Worm (Caenorhabditis elegans) whole organism, late embryonic: ENCODE measurements around the gene nfyb-1.
"Not testable (repeated sequence)": the region's sequence is repeated elsewhere in the genome, so short reads cannot be mapped to it uniquely, and the experiment has no call there.

ENCODE experiments used
- C08G9.2 ChIP-seq: sonication (generic microtip); optimal IDR thresholded peaks from 2 replicates; lab custom pipeline; 2016; ENCODE audit warnings: mild to moderate bottlenecking, missing genetic modification characterization, moderate library complexity, missing compliant biosample characterization
- F13H6.1 ChIP-seq: sonication (generic microtip); optimal IDR thresholded peaks from 2 replicates; lab custom pipeline; 2016; ENCODE audit warnings: missing genetic modification characterization, missing compliant biosample characterization
- K02D7.2 ChIP-seq: sonication (generic microtip); optimal IDR thresholded peaks from 2 replicates; lab custom pipeline; 2017; ENCODE audit warnings: mild to moderate bottlenecking, missing genetic modification characterization, missing compliant biosample characterization
- Y22D7AL.16 ChIP-seq: sonication (generic microtip); optimal IDR thresholded peaks from 2 replicates; lab custom pipeline; 2016; ENCODE audit warnings: missing genetic modification characterization, missing compliant biosample characterization
- ahr-1 ChIP-seq: sonication (generic microtip); optimal IDR thresholded peaks from 2 replicates; lab custom pipeline; 2016; ENCODE audit warnings: missing genetic modification characterization, missing compliant biosample characterization
- ama-1 ChIP-seq: fragments of 150-350 bp; optimal IDR thresholded peaks from 2 replicates; lab custom pipeline; 2014
- ceh-18 ChIP-seq: sonication (generic microtip); optimal IDR thresholded peaks from 2 replicates; lab custom pipeline; 2016; ENCODE audit warnings: missing genetic modification characterization, missing compliant biosample characterization
- ceh-19 ChIP-seq: fragments of 200-800 bp; sonication (Bioruptor generic); optimal IDR thresholded peaks from 2 replicates; lab custom pipeline; 2018; ENCODE audit warnings: mild to moderate bottlenecking, missing genetic modification characterization, missing compliant biosample characterization
- ceh-22 ChIP-seq: sonication (generic microtip); optimal IDR thresholded peaks from 2 replicates; lab custom pipeline; 2017; ENCODE audit warnings: missing biosample characterization, missing genetic modification characterization
- ceh-24 ChIP-seq: sonication (generic microtip); optimal IDR thresholded peaks from 2 replicates; lab custom pipeline; 2016; ENCODE audit warnings: mild to moderate bottlenecking, missing genetic modification characterization, missing compliant biosample characterization
- ceh-48 ChIP-seq: sonication (generic microtip); optimal IDR thresholded peaks from 2 replicates; lab custom pipeline; 2016; ENCODE audit warnings: missing genetic modification characterization, inconsistent platforms, missing compliant biosample characterization
- ceh-6 ChIP-seq: fragments of 200-800 bp; sonication (Bioruptor generic); optimal IDR thresholded peaks from 2 replicates; lab custom pipeline; 2018; ENCODE audit warnings: mild to moderate bottlenecking, missing genetic modification characterization, missing compliant biosample characterization
- elt-4 ChIP-seq: sonication (generic microtip); optimal IDR thresholded peaks from 2 replicates; lab custom pipeline; 2016; ENCODE audit warnings: missing genetic modification characterization, missing compliant biosample characterization
- fkh-6 ChIP-seq: sonication (generic microtip); optimal IDR thresholded peaks from 2 replicates; lab custom pipeline; 2016; ENCODE audit warnings: missing genetic modification characterization, missing compliant biosample characterization
- gmeb-2 ChIP-seq: sonication (generic microtip); optimal IDR thresholded peaks from 2 replicates; lab custom pipeline; 2016; ENCODE audit warnings: missing genetic modification characterization, inconsistent platforms, missing compliant biosample characterization
- hlh-13 ChIP-seq: fragments of 200-800 bp; sonication (Bioruptor generic); optimal IDR thresholded peaks from 2 replicates; lab custom pipeline; 2018; ENCODE audit warnings: mild to moderate bottlenecking, missing genetic modification characterization, missing compliant biosample characterization
- hlh-15 ChIP-seq: sonication (generic microtip); optimal IDR thresholded peaks from 2 replicates; lab custom pipeline; 2016; ENCODE audit warnings: missing genetic modification characterization, missing compliant biosample characterization
- hlh-30 ChIP-seq: sonication (generic microtip); optimal IDR thresholded peaks from 2 replicates; lab custom pipeline; 2017; ENCODE audit warnings: antibody characterized with exemption, missing genetic modification characterization, missing compliant biosample characterization; ENCODE audit not compliant: insufficient read depth
- hlh-6 ChIP-seq: sonication (generic microtip); optimal IDR thresholded peaks from 2 replicates; lab custom pipeline; 2016; ENCODE audit warnings: missing genotype, missing genetic modification characterization, missing compliant biosample characterization
- lim-6 ChIP-seq: sonication (generic microtip); optimal IDR thresholded peaks from 2 replicates; lab custom pipeline; 2016; ENCODE audit warnings: missing genetic modification characterization, missing compliant biosample characterization
- mec-3 ChIP-seq: sonication (generic microtip); optimal IDR thresholded peaks from 2 replicates; lab custom pipeline; 2016; ENCODE audit warnings: borderline replicate concordance, missing genetic modification characterization, missing compliant biosample characterization
- nhr-11 ChIP-seq: fragments of 150-350 bp; optimal IDR thresholded peaks from 2 replicates; lab custom pipeline; 2014; ENCODE audit warnings: missing biosample characterization, missing genetic modification characterization
- nhr-232 ChIP-seq: sonication (generic microtip); optimal IDR thresholded peaks from 2 replicates; lab custom pipeline; 2016; ENCODE audit warnings: missing genetic modification characterization, missing compliant biosample characterization
- pha-2 ChIP-seq: sonication (generic microtip); optimal IDR thresholded peaks from 2 replicates; lab custom pipeline; 2017; ENCODE audit warnings: mild to moderate bottlenecking, missing genetic modification characterization, missing compliant biosample characterization
- pros-1 ChIP-seq: fragments of 150-350 bp; optimal IDR thresholded peaks from 2 replicates; lab custom pipeline; 2014; ENCODE audit warnings: missing biosample characterization, missing genetic modification reagents, missing genetic modification characterization
- ref-2 ChIP-seq: sonication (generic microtip); optimal IDR thresholded peaks from 2 replicates; lab custom pipeline; 2016; ENCODE audit warnings: missing genetic modification characterization, missing compliant biosample characterization
- rnt-1 ChIP-seq: sonication (generic microtip); optimal IDR thresholded peaks from 2 replicates; lab custom pipeline; 2016; ENCODE audit warnings: missing genetic modification characterization, missing compliant biosample characterization
- sox-2 ChIP-seq: fragments of 200-800 bp; sonication (Bioruptor generic); IDR thresholded peaks from 2 replicates; pipeline ENCODE4 v1.3.6; 2022; ENCODE audit warnings: missing genetic modification reagents, missing genetic modification characterization, missing compliant biosample characterization
- tbx-2 ChIP-seq: sonication (generic microtip); optimal IDR thresholded peaks from 2 replicates; lab custom pipeline; 2016; ENCODE audit warnings: missing genetic modification characterization, missing compliant biosample characterization
- ttx-3 ChIP-seq: sonication (generic microtip); optimal IDR thresholded peaks from 2 replicates; lab custom pipeline; 2016; ENCODE audit warnings: missing genetic modification reagents, missing genetic modification characterization, missing compliant biosample characterization

Gene nfyb-1

ce11 chrII:461297-461696 is 5.9 kb downstream of the nfyb-1 start:
- no peak for TF ChIP-seq K02D7.2 (tag; lab: Kevin White, UChicago)
- no peak for TF ChIP-seq ahr-1 (tag; lab: Kevin White, UChicago)
- TF ChIP-seq Y22D7AL.16 (tag; lab: Kevin White, UChicago), result no peak
- no peak for TF ChIP-seq hlh-6 (tag; lab: Kevin White, UChicago)
- TF ChIP-seq ceh-24 (tag; lab: Kevin White, UChicago), result no peak
- TF ChIP-seq fkh-6, result no peak
- no peak for TF ChIP-seq tbx-2
- no peak for TF ChIP-seq pros-1 (tag; lab: Kevin White, UChicago)

DNA sequence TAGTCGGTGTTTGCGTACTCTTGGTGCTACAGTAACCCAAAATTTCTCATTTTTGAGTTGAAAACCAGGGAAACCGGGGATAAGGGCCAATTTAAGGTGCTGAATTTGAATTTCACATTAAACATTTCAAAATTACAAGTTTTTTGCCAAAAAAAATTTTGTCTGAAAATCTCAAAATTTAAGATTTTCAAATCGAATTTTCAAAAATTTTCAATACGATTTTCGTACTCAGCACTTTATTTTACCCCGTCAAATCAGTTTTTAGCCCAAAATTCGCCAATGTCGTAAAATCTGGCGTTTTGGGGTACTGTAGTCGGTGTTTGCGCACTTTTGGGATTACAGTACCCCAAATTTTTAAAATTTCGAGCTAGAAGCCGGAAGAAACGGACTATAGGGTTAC is 6.3 kb downstream of the nfyb-1 start, which contains the start of gene W10D9.3:
W10D9.3 (minus strand) TSS at position 101 of the 400 bp plus-strand sequence.
- TF ChIP-seq K02D7.2 (tag; lab: Kevin White, UChicago) (no peak), C08G9.2 (tag; lab: Kevin White, UChicago) (no peak), elt-4 (tag; lab: Kevin White, UChicago) (no peak), sox-2 (GFP tag; lab: Robert Waterston, UW) (no peak)

DNA sequence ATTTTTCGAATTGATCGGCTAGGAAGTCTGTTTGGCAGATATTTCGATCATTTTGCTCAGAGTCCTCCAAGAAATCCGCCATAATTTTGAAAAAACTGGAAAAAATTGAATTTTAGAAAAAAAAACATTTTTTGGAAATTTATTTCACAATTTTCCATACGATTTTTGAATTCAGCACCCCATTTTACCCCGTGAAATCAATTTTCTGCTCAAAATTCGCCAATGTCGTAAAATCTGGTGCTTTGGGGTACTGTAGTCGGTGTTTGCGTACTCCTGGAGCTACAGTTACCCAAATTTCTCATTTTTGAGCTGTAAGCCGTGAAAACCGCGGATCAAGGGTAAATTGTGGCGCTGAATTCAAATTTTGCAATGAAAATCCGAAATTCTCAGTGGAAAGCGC is 9.4 kb downstream of the nfyb-1 start, which contains the start of gene gvd-1:
gvd-1 (minus strand) TSS at position 101 of the 400 bp plus-strand sequence.
- TF ChIP-seq nhr-11 (tag; lab: Kevin White, UChicago), result no peak
- no peak for TF ChIP-seq lim-6
- TF ChIP-seq, all 69 proteins: peak for 0

ce11 chrII:456371-456770 is 10.8 kb downstream of the nfyb-1 start:
- TF ChIP-seq mec-3 (tag; lab: Kevin White, UChicago), result no peak
- no peak for TF ChIP-seq nhr-232
- no peak for TF ChIP-seq gmeb-2 (tag; lab: Kevin White, UChicago)
- TF ChIP-seq fkh-6, result no peak
- no peak for TF ChIP-seq ceh-22 (tag; lab: Kevin White, UChicago)
- TF ChIP-seq ref-2 (tag; lab: Kevin White, UChicago), result no peak
- TF ChIP-seq rnt-1 (tag; lab: Kevin White, UChicago), result no peak
- TF ChIP-seq ceh-48 (tag; lab: Kevin White, UChicago), result no peak
- TF ChIP-seq C08G9.2 (tag; lab: Kevin White, UChicago), result no peak
- TF ChIP-seq ama-1 (lab: Kevin White, UChicago), result no peak
- TF ChIP-seq pha-2 (tag; lab: Kevin White, UChicago), result no peak
- TF ChIP-seq ttx-3 (tag; lab: Kevin White, UChicago), result no peak
- TF ChIP-seq hlh-13, result no peak
- TF ChIP-seq ceh-6 (GFP tag; lab: Kevin White, UChicago), result no peak
- TF ChIP-seq hlh-30 (tag; lab: Kevin White, UChicago), result no peak

DNA sequence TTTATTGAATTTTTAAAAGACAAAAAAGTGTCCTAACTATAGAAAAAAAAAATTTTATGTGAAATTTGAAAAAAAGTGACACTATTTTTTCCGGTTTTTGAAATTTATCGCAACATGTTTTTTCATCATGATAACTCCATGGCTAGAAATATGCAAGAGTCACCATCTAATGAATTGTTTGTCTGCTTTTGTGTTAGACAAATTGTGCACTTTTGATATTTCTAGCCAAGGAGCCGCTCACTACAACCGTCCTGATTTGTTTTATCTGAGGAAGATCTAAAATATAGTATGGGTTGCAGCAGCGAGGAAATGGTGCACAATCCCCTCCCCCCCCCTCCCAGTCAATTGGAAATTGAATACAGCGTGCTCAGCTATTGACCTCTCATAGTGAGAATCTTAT is 12.5 kb downstream of the nfyb-1 start, which contains the start of gene W10D9.1:
W10D9.1 (plus strand) TSS at position 301 of the 400 bp plus-strand sequence.
- not testable (repeated sequence) for TF ChIP-seq K02D7.2 (tag; lab: Kevin White, UChicago); F13H6.1 (tag; lab: Kevin White, UChicago); ceh-19

- not testable (repeated sequence) for TF ChIP-seq K02D7.2, hlh-15, ceh-18 (tag; lab: Kevin White, UChicago)
- TF ChIP-seq, all 69 proteins: peak for 0; not testable (repeated sequence) for 69
Observed at ce11 chrII:441102-441501, 26.1 kb downstream of the nfyb-1 start, which contains the start of gene C24H12.1. Gene C24H12.1, plus strand, starts transcription at chrII:441402.

ce11 chrII:437279-437678 is 29.9 kb downstream of the nfyb-1 start:
- TF ChIP-seq ceh-24 (tag; lab: Kevin White, UChicago), result no peak
